Fruit fly (Drosophila melanogaster) whole organism, embryonic: ENCODE data around the gene CG14330.

Source experiments
- C15 ChIP-seq: fragments of 200-800 bp; sonication (Bioruptor generic); IDR thresholded peaks from 3 replicates; pipeline ENCODE4 v1.3.6; 2022; ENCODE audit warnings: missing biosample characterization, missing genetic modification characterization
- CG10654 ChIP-seq: fragments of 200-800 bp; sonication (Bioruptor generic); optimal IDR thresholded peaks from 2 replicates; lab custom pipeline; 2016; ENCODE audit warnings: missing biosample characterization, missing genetic modification characterization
- CG10979 ChIP-seq: fragments of 200-800 bp; sonication (Bioruptor generic); optimal IDR thresholded peaks from 2 replicates; lab custom pipeline; 2018; ENCODE audit warnings: missing biosample characterization, mild to moderate bottlenecking, missing genetic modification characterization, moderate library complexity
- CG11398 ChIP-seq: fragments of 200-800 bp; sonication (Bioruptor generic); optimal IDR thresholded peaks from 2 replicates; lab custom pipeline; 2016; ENCODE audit warnings: missing biosample characterization, missing genetic modification characterization
- CG11456 ChIP-seq: fragments of 200-800 bp; sonication (Bioruptor generic); IDR thresholded peaks from 3 replicates; pipeline ENCODE4 v1.3.6; 2022; ENCODE audit warnings: missing biosample characterization, missing genetic modification characterization
- CG11560 ChIP-seq: fragments of 200-800 bp; sonication (Bioruptor generic); IDR thresholded peaks from 3 replicates; pipeline ENCODE4 v1.3.6; 2022; ENCODE audit warnings: missing biosample characterization, missing genetic modification characterization
- CG18011 ChIP-seq: fragments of 200-800 bp; sonication (Bioruptor generic); optimal IDR thresholded peaks from 2 replicates; lab custom pipeline; 2017; ENCODE audit warnings: missing biosample characterization, missing genetic modification characterization, mild to moderate bottlenecking, moderate library complexity, missing genotype
- CG1832 ChIP-seq: fragments of 200-800 bp; sonication (Bioruptor generic); optimal IDR thresholded peaks from 2 replicates; lab custom pipeline; 2017; ENCODE audit warnings: missing biosample characterization, mild to moderate bottlenecking, missing genetic modification characterization, inconsistent platforms
- CG4328 ChIP-seq: fragments of 200-800 bp; sonication (Bioruptor generic); optimal IDR thresholded peaks from 3 replicates; lab custom pipeline; 2017; ENCODE audit warnings: missing biosample characterization, missing genetic modification reagents, missing genetic modification characterization
- CG6272 ChIP-seq: fragments of 200-800 bp; sonication (Bioruptor generic); IDR thresholded peaks from 2 replicates; pipeline ENCODE4 v1.3.6; 2022; ENCODE audit warnings: missing biosample characterization, missing genetic modification characterization
- CG6689 ChIP-seq: fragments of 200-800 bp; sonication (Bioruptor generic); IDR thresholded peaks from 2 replicates; pipeline ENCODE4 v1.3.6; 2022; ENCODE audit warnings: missing biosample characterization, missing genetic modification characterization
- CG7372 ChIP-seq: fragments of 200-800 bp; sonication (Bioruptor generic); IDR thresholded peaks from 2 replicates; pipeline ENCODE4 v1.3.6; 2022; ENCODE audit warnings: missing biosample characterization, missing genetic modification characterization
- CG7839 ChIP-seq: fragments of 200-800 bp; sonication (Bioruptor generic); optimal IDR thresholded peaks from 3 replicates; lab custom pipeline; 2018; ENCODE audit warnings: missing biosample characterization, mild to moderate bottlenecking, missing genetic modification characterization, moderate library complexity
- CG7987 ChIP-seq: fragments of 200-800 bp; sonication (Bioruptor generic); optimal IDR thresholded peaks from 2 replicates; lab custom pipeline; 2018; ENCODE audit warnings: missing biosample characterization, mild to moderate bottlenecking, missing genetic modification characterization, moderate library complexity
- CG8281 ChIP-seq: fragments of 200-800 bp; sonication (Bioruptor generic); optimal IDR thresholded peaks from 2 replicates; lab custom pipeline; 2018; ENCODE audit warnings: missing biosample characterization, mild to moderate bottlenecking, missing genetic modification characterization, moderate library complexity
- CG9215 ChIP-seq: fragments of 200-800 bp; sonication (Bioruptor generic); IDR thresholded peaks from 2 replicates; pipeline ENCODE4 v1.3.6; 2022; ENCODE audit warnings: missing biosample characterization, missing genetic modification characterization
- CG9876 ChIP-seq: fragments of 200-800 bp; sonication (Bioruptor generic); optimal IDR thresholded peaks from 2 replicates; lab custom pipeline; 2016; ENCODE audit warnings: missing biosample characterization, missing genetic modification characterization
- Fer3 ChIP-seq: fragments of 200-800 bp; sonication (Bioruptor generic); optimal IDR thresholded peaks from 2 replicates; lab custom pipeline; 2018; ENCODE audit warnings: missing biosample characterization, mild to moderate bottlenecking, missing genetic modification characterization, moderate library complexity
- H2.0 ChIP-seq: fragments of 200-800 bp; sonication (Bioruptor generic); IDR thresholded peaks from 2 replicates; pipeline ENCODE4 v1.3.6; 2022; ENCODE audit warnings: missing biosample characterization, missing genetic modification characterization
- HLH3B ChIP-seq: fragments of 200-800 bp; sonication (Bioruptor generic); IDR thresholded peaks from 2 replicates; pipeline ENCODE4 v1.3.6; 2022; ENCODE audit warnings: missing biosample characterization, missing genetic modification characterization
- Hmx ChIP-seq: fragments of 200-800 bp; sonication (Bioruptor generic); optimal IDR thresholded peaks from 2 replicates; lab custom pipeline; 2016; ENCODE audit warnings: missing biosample characterization, missing genetic modification characterization
- Lhr ChIP-seq: fragments of 200-800 bp; sonication (Bioruptor generic); optimal IDR thresholded peaks from 3 replicates; lab custom pipeline; 2017; ENCODE audit warnings: mild to moderate bottlenecking, missing biosample characterization, missing genetic modification reagents, missing genetic modification characterization
- Mrtf ChIP-seq: fragments of 200-800 bp; sonication (Bioruptor generic); IDR thresholded peaks from 3 replicates; pipeline ENCODE4 v1.3.6; 2022; ENCODE audit warnings: missing biosample characterization, missing genetic modification characterization
- Rx ChIP-seq: fragments of 200-800 bp; sonication (Bioruptor generic); IDR thresholded peaks from 2 replicates; pipeline ENCODE4 v1.3.6; 2022; ENCODE audit warnings: missing biosample characterization, missing genetic modification characterization
- Usf ChIP-seq: fragments of 200-800 bp; sonication (Bioruptor generic); optimal IDR thresholded peaks from 2 replicates; lab custom pipeline; 2017; ENCODE audit warnings: missing genotype, missing biosample characterization, missing genetic modification characterization
- Vsx1 ChIP-seq: fragments of 200-800 bp; sonication (Bioruptor generic); optimal IDR thresholded peaks from 2 replicates; lab custom pipeline; 2017; ENCODE audit warnings: missing biosample characterization, mild to moderate bottlenecking, missing genetic modification characterization, missing genetic modification reagents
- ap ChIP-seq: fragments of 200-800 bp; sonication (Bioruptor generic); IDR thresholded peaks from 2 replicates; pipeline ENCODE4 v1.3.6; 2022; ENCODE audit warnings: missing biosample characterization, missing genetic modification characterization
- bcd ChIP-seq: fragments of 200-800 bp; sonication (Bioruptor generic); optimal IDR thresholded peaks from 2 replicates; lab custom pipeline; 2017; ENCODE audit warnings: missing biosample characterization, mild to moderate bottlenecking, missing genetic modification characterization
- chif ChIP-seq, 2 experiments: fragments of 200-800 bp; sonication (Bioruptor generic); optimal IDR thresholded peaks; 3 replicates each; lab custom pipeline; 2016; ENCODE audit warnings: missing biosample characterization in 2 of 2, missing genetic modification characterization in 2 of 2
- chn ChIP-seq: fragments of 200-800 bp; sonication (Bioruptor generic); optimal IDR thresholded peaks from 2 replicates; lab custom pipeline; 2016; ENCODE audit warnings: missing biosample characterization, missing genetic modification characterization
- crc ChIP-seq: fragments of 200-800 bp; sonication (Bioruptor generic); optimal IDR thresholded peaks from 2 replicates; lab custom pipeline; 2016; ENCODE audit warnings: missing biosample characterization, missing genetic modification characterization
- da ChIP-seq: fragments of 200-800 bp; sonication (Bioruptor generic); optimal IDR thresholded peaks from 2 replicates; lab custom pipeline; 2016; ENCODE audit warnings: missing biosample characterization, missing genetic modification characterization
- exex ChIP-seq: fragments of 200-800 bp; sonication (Bioruptor generic); optimal IDR thresholded peaks from 4 replicates; lab custom pipeline; 2018; ENCODE audit warnings: missing biosample characterization, mild to moderate bottlenecking, missing genetic modification characterization, moderate library complexity
- fd3F ChIP-seq: fragments of 200-800 bp; sonication (Bioruptor generic); optimal IDR thresholded peaks from 2 replicates; lab custom pipeline; 2018; ENCODE audit warnings: missing biosample characterization, mild to moderate bottlenecking, missing genetic modification characterization, moderate library complexity
- gem ChIP-seq: fragments of 200-800 bp; sonication (Bioruptor generic); optimal IDR thresholded peaks from 2 replicates; lab custom pipeline; 2019; ENCODE audit warnings: missing biosample characterization, mild to moderate bottlenecking, missing genetic modification characterization, moderate library complexity
- gsb ChIP-seq: fragments of 200-800 bp; sonication (Bioruptor generic); IDR thresholded peaks from 2 replicates; pipeline ENCODE4 v1.3.6; 2022; ENCODE audit warnings: missing biosample characterization, missing genetic modification characterization
- ham ChIP-seq: fragments of 200-800 bp; sonication (Bioruptor generic); IDR thresholded peaks from 2 replicates; pipeline ENCODE4 v1.3.6; 2022; ENCODE audit warnings: missing biosample characterization, missing genetic modification characterization
- hkb ChIP-seq, 2 experiments: fragments of 200-800 bp in 1 of 2; fragments of >200 bp in 1 of 2; sonication (Bioruptor generic) in 1 of 2; IDR thresholded peaks in 1 of 2; optimal IDR thresholded peaks in 1 of 2; 2 replicates each; pipeline versions ENCODE4 v1.3.6 to Lab custom; 2017 to 2022; ENCODE audit warnings: missing biosample characterization in 1 of 2, missing genetic modification characterization in 1 of 2
- repo ChIP-seq: fragments of 200-800 bp; sonication (Bioruptor generic); optimal IDR thresholded peaks from 2 replicates; lab custom pipeline; 2016; ENCODE audit warnings: missing biosample characterization, missing genetic modification characterization
- sc ChIP-seq, 3 experiments: fragments of >200 bp in 2 of 3; fragments of 200-800 bp in 1 of 3; sonication (Bioruptor generic) in 1 of 3; optimal IDR thresholded peaks; 2 replicates in 2 of 3; 3 replicates in 1 of 3; lab custom pipeline; 2017; ENCODE audit warnings: mild to moderate bottlenecking in 1 of 3, missing biosample characterization in 1 of 3, missing genetic modification characterization in 1 of 3, missing genetic modification reagents in 1 of 3
- so ChIP-seq: fragments of 200-800 bp; sonication (Bioruptor generic); IDR thresholded peaks from 3 replicates; pipeline ENCODE4 v1.3.6; 2022; ENCODE audit warnings: missing biosample characterization, missing genetic modification characterization
- wdn ChIP-seq: fragments of 200-800 bp; sonication (Bioruptor generic); IDR thresholded peaks from 2 replicates; pipeline ENCODE4 v1.3.6; 2022; ENCODE audit warnings: missing biosample characterization, missing genetic modification characterization
- zfh2 ChIP-seq: fragments of 200-800 bp; sonication (Bioruptor generic); optimal IDR thresholded peaks from 2 replicates; lab custom pipeline; 2016; ENCODE audit warnings: missing biosample characterization, missing genetic modification characterization

CG14330 gene

dm6 chr3R:17449402-17449801 is 7.2 kb downstream of the CG14330 start (continued):
- TF ChIP-seq CG11398 (GFP tag; lab: Kevin White, UChicago) (no peak), Hmx (GFP tag; lab: Kevin White, UChicago) (no peak), sc (optimal IDR thresholded peaks at IDR 0.05; lab: Kevin White, UChicago) (no peak), sc (GFP tag; optimal IDR thresholded peaks at IDR 0.05; lab: Kevin White, UChicago) (no peak), fd3F (GFP tag; lab: Kevin White, UChicago) (no peak), gsb (no peak), gem (tag; lab: Kevin White, UChicago) (peak; percentile 18), CG9876 (no peak), chif (GFP tag; optimal IDR thresholded peaks at IDR 0.05; lab: Kevin White, UChicago) (no peak), Mrtf (GFP tag; lab: Robert Waterston, UW) (no peak), ap (GFP tag; lab: Robert Waterston, UW) (no peak), H2.0 (no peak), CG9215 (GFP tag; lab: Robert Waterston, UW) (no peak), CG7839 (tag; lab: Kevin White, UChicago) (no peak), hkb (optimal IDR thresholded peaks at IDR 0.05; lab: Kevin White, UChicago) (no peak), hkb (GFP tag; IDR thresholded peaks at IDR 0.05; lab: Robert Waterston, UW) (no peak), Usf (GFP tag; lab: Kevin White, UChicago) (no peak), CG11456 (no peak; the same call in 2 of the 3 replicates), ham (GFP tag; lab: Robert Waterston, UW) (no peak), CG11560 (tag; lab: Robert Waterston, UW) (no peak), CG10654 (GFP tag; lab: Kevin White, UChicago) (no peak), CG7372 (no peak), so (GFP tag; lab: Robert Waterston, UW) (no peak), Vsx1 (GFP tag; lab: Kevin White, UChicago) (no peak), wdn (no peak), CG6272 (GFP tag; lab: Robert Waterston, UW) (0 out of 2 replicates have a peak, but pooled peaks have one; percentile 25), Fer3 (no peak), CG10979 (tag; lab: Kevin White, UChicago) (no peak), CG1832 (GFP tag; lab: Kevin White, UChicago) (no peak), C15 (no peak), Lhr (GFP tag; lab: Kevin White, UChicago) (peak; percentile 28), Rx (GFP tag; lab: Robert Waterston, UW) (no peak), HLH3B (GFP tag; lab: Robert Waterston, UW) (no peak), chn (GFP tag; lab: Kevin White, UChicago) (no peak), CG8281 (tag; lab: Kevin White, UChicago) (no peak), CG7987 (no peak), CG6689 (GFP tag; lab: Robert Waterston, UW) (no peak), repo (GFP tag; lab: Kevin White, UChicago) (no peak), crc (GFP tag; lab: Kevin White, UChicago) (no peak), CG18011 (GFP tag; lab: Kevin White, UChicago) (no peak), zfh2 (no peak), da (GFP tag; lab: Kevin White, UChicago) (no peak), bcd (GFP tag; lab: Kevin White, UChicago) (peak; percentile 19), exex (tag; lab: Kevin White, UChicago) (no peak), CG4328 (GFP tag; lab: Kevin White, UChicago) (no peak)
- TF ChIP-seq, all 482 proteins: peak for 40
